Worm (Caenorhabditis elegans) whole organism, L2 larva: ENCODE results near the gene pud-4.

Experiments
- C34F6.9 ChIP-seq: fragments of 150-350 bp; optimal IDR thresholded peaks from 2 replicates; lab custom pipeline; 2014; ENCODE audit warnings: missing biosample characterization, missing genetic modification characterization
- F13H6.1 ChIP-seq: sonication (generic microtip); optimal IDR thresholded peaks from 2 replicates; lab custom pipeline; 2016; ENCODE audit warnings: missing genetic modification characterization, missing compliant biosample characterization
- R02D3.7 ChIP-seq: fragments of 150-350 bp; optimal IDR thresholded peaks from 2 replicates; lab custom pipeline; 2014; ENCODE audit warnings: missing biosample characterization, missing genetic modification characterization
- Y55F3AM.14 ChIP-seq: fragments of 200-800 bp; sonication (Bioruptor generic); optimal IDR thresholded peaks from 2 replicates; lab custom pipeline; 2018; ENCODE audit warnings: mild to moderate bottlenecking, missing genetic modification characterization, missing compliant biosample characterization
- ZK546.5 ChIP-seq: sonication (generic microtip); optimal IDR thresholded peaks from 2 replicates; lab custom pipeline; 2017; ENCODE audit warnings: missing biosample characterization, missing genetic modification characterization
- alr-1 ChIP-seq: fragments of 150-350 bp; optimal IDR thresholded peaks from 2 replicates; lab custom pipeline; 2014; ENCODE audit warnings: missing biosample characterization, missing genetic modification characterization
- aly-2 ChIP-seq: fragments of 150-350 bp; optimal IDR thresholded peaks from 2 replicates; lab custom pipeline; 2014; ENCODE audit warnings: missing biosample characterization, missing genetic modification characterization
- blmp-1 ChIP-seq: sonication (generic microtip); optimal IDR thresholded peaks from 2 replicates; lab custom pipeline; 2017; ENCODE audit warnings: missing genetic modification characterization, mild to moderate bottlenecking, missing compliant biosample characterization, antibody characterized with exemption, moderate library complexity; ENCODE audit not compliant: insufficient read depth
- ceh-16 ChIP-seq: fragments of 150-350 bp; optimal IDR thresholded peaks from 2 replicates; lab custom pipeline; 2014; ENCODE audit warnings: missing biosample characterization, missing genetic modification characterization
- ceh-82 ChIP-seq: fragments of 150-350 bp; optimal IDR thresholded peaks from 2 replicates; lab custom pipeline; 2014; ENCODE audit warnings: missing biosample characterization, missing genetic modification characterization
- crh-2 ChIP-seq: sonication (generic microtip); optimal IDR thresholded peaks from 2 replicates; lab custom pipeline; 2017; ENCODE audit warnings: missing biosample characterization, missing genetic modification characterization
- dmd-4 ChIP-seq: sonication (generic microtip); optimal IDR thresholded peaks from 2 replicates; lab custom pipeline; 2017; ENCODE audit warnings: missing biosample characterization, missing genetic modification characterization
- egl-27 ChIP-seq: sonication (generic microtip); optimal IDR thresholded peaks from 3 replicates; lab custom pipeline; 2017; ENCODE audit warnings: missing biosample characterization, missing genetic modification reagents, missing genetic modification characterization
- elt-1 ChIP-seq: fragments of 150-350 bp; optimal IDR thresholded peaks from 2 replicates; lab custom pipeline; 2014; ENCODE audit warnings: missing biosample characterization, missing genetic modification characterization
- fos-1 ChIP-seq: fragments of 150-350 bp; optimal IDR thresholded peaks from 2 replicates; lab custom pipeline; 2014; ENCODE audit warnings: missing biosample characterization, missing genetic modification characterization
- gmeb-1 ChIP-seq: fragments of 150-350 bp; optimal IDR thresholded peaks from 2 replicates; lab custom pipeline; 2014; ENCODE audit warnings: missing biosample characterization, missing genetic modification characterization
- lin-11 ChIP-seq: fragments of 150-350 bp; sonication (generic microtip); optimal IDR thresholded peaks from 2 replicates; lab custom pipeline; 2014; ENCODE audit warnings: missing biosample characterization, missing genetic modification characterization, inconsistent platforms, mixed read lengths
- lin-13 ChIP-seq: fragments of 150-350 bp; optimal IDR thresholded peaks from 2 replicates; lab custom pipeline; 2014; ENCODE audit warnings: missing biosample characterization, missing genetic modification reagents, missing genetic modification characterization
- lin-39 ChIP-seq: fragments of 150-350 bp; optimal IDR thresholded peaks from 2 replicates; lab custom pipeline; 2014; ENCODE audit warnings: missing biosample characterization, missing genetic modification reagents, missing genetic modification characterization
- mdl-1 ChIP-seq, 2 experiments: fragments of 150-350 bp in 1 of 2; sonication (generic microtip) in 1 of 2; optimal IDR thresholded peaks; 2 replicates each; lab custom pipeline; 2017; ENCODE audit warnings: missing biosample characterization in 2 of 2, missing genetic modification characterization in 2 of 2
- nhr-10 ChIP-seq: sonication (generic microtip); optimal IDR thresholded peaks from 2 replicates; lab custom pipeline; 2017; ENCODE audit warnings: missing biosample characterization, missing genetic modification characterization
- nhr-11 ChIP-seq: fragments of 150-350 bp; optimal IDR thresholded peaks from 2 replicates; lab custom pipeline; 2014; ENCODE audit warnings: missing biosample characterization, missing genetic modification characterization
- nhr-12 ChIP-seq: fragments of 150-350 bp; optimal IDR thresholded peaks from 2 replicates; lab custom pipeline; 2014; ENCODE audit warnings: missing biosample characterization, missing genetic modification characterization
- nhr-129 ChIP-seq: fragments of 150-350 bp; optimal IDR thresholded peaks from 2 replicates; lab custom pipeline; 2014; ENCODE audit warnings: missing biosample characterization, missing genetic modification characterization
- nhr-21 ChIP-seq: fragments of 150-350 bp; optimal IDR thresholded peaks from 2 replicates; lab custom pipeline; 2014; ENCODE audit warnings: missing biosample characterization, missing genetic modification characterization
- nhr-23 ChIP-seq: fragments of 150-350 bp; optimal IDR thresholded peaks from 2 replicates; lab custom pipeline; 2014; ENCODE audit warnings: missing biosample characterization, missing genetic modification reagents, missing genetic modification characterization
- nhr-237 ChIP-seq: fragments of 150-350 bp; optimal IDR thresholded peaks from 2 replicates; lab custom pipeline; 2014; ENCODE audit warnings: missing biosample characterization, missing genetic modification characterization
- nhr-25 ChIP-seq: fragments of 150-350 bp; sonication (generic microtip); optimal IDR thresholded peaks from 3 replicates; lab custom pipeline; 2014; ENCODE audit warnings: missing biosample characterization, missing genetic modification characterization
- nhr-6 ChIP-seq: fragments of 150-350 bp; optimal IDR thresholded peaks from 2 replicates; lab custom pipeline; 2014; ENCODE audit warnings: missing biosample characterization, missing genetic modification characterization
- nhr-77 ChIP-seq: fragments of 150-350 bp; optimal IDR thresholded peaks from 2 replicates; lab custom pipeline; 2014; ENCODE audit warnings: missing biosample characterization, missing genetic modification characterization
- peb-1 ChIP-seq: fragments of 150-350 bp; optimal IDR thresholded peaks from 2 replicates; lab custom pipeline; 2014; ENCODE audit warnings: missing biosample characterization, missing genetic modification characterization
- sem-4 ChIP-seq: fragments of 150-350 bp; optimal IDR thresholded peaks from 2 replicates; lab custom pipeline; 2014; ENCODE audit warnings: missing biosample characterization, missing genetic modification reagents, missing genetic modification characterization
- skn-1 ChIP-seq: sonication (generic microtip); optimal IDR thresholded peaks from 2 replicates; lab custom pipeline; 2017; ENCODE audit warnings: missing biosample characterization, missing genetic modification characterization
- sma-3 ChIP-seq: sonication (generic microtip); optimal IDR thresholded peaks from 2 replicates; lab custom pipeline; 2016; ENCODE audit warnings: missing genetic modification reagents, missing genetic modification characterization, missing compliant biosample characterization
- sma-9 ChIP-seq, 2 experiments: fragments of 150-350 bp in 1 of 2; sonication (generic microtip) in 1 of 2; optimal IDR thresholded peaks; 2 replicates each; lab custom pipeline; 2014 to 2016; ENCODE audit warnings: missing genetic modification characterization in 2 of 2, mild to moderate bottlenecking in 1 of 2, missing biosample characterization in 1 of 2, missing compliant biosample characterization in 1 of 2, missing genetic modification reagents in 1 of 2, moderate library complexity in 1 of 2
- snpc-4 ChIP-seq: fragments of 150-350 bp; optimal IDR thresholded peaks from 2 replicates; lab custom pipeline; 2014; ENCODE audit warnings: missing biosample characterization, missing genetic modification characterization
- unc-55 ChIP-seq: fragments of 150-350 bp; sonication (generic microtip); optimal IDR thresholded peaks from 3 replicates; lab custom pipeline; 2014; ENCODE audit warnings: missing biosample characterization, missing genetic modification reagents, missing genetic modification characterization
- unc-62 ChIP-seq: fragments of 150-350 bp; optimal IDR thresholded peaks from 2 replicates; lab custom pipeline; 2014; ENCODE audit warnings: missing biosample characterization, missing genetic modification reagents, missing genetic modification characterization
- zag-1 ChIP-seq: fragments of 150-350 bp; optimal IDR thresholded peaks from 2 replicates; lab custom pipeline; 2014; ENCODE audit warnings: missing biosample characterization, missing genetic modification characterization
- ztf-1 ChIP-seq: fragments of 200-800 bp; sonication (Bioruptor generic); conservative IDR thresholded peaks from 2 replicates; pipeline ENCODE4 v1.3.6; 2022; ENCODE audit warnings: missing genetic modification characterization, missing compliant biosample characterization
- ztf-11 ChIP-seq: sonication (generic microtip); optimal IDR thresholded peaks from 2 replicates; lab custom pipeline; 2017; ENCODE audit warnings: missing biosample characterization, missing genetic modification characterization
- ztf-4 ChIP-seq: fragments of 150-350 bp; optimal IDR thresholded peaks from 2 replicates; lab custom pipeline; 2014; ENCODE audit warnings: missing biosample characterization, missing genetic modification characterization

The pud-4 gene

ce11 chrV:2326378-2326777 is at the start of gene pud-4:
Gene pud-4 (plus strand): TSS chrV:2326678.
- no peak for TF ChIP-seq snpc-4
- TF ChIP-seq nhr-10 (tag; lab: Kevin White, UChicago) = no peak
- TF ChIP-seq nhr-12 (tag; lab: Kevin White, UChicago) = no peak
- no peak for TF ChIP-seq lin-11 (tag; lab: Kevin White, UChicago)
- TF ChIP-seq ztf-11 (tag; lab: Kevin White, UChicago) = no peak

ce11 chrV:2277260-2277659 is 49.2 kb upstream of the pud-4 start:
- TF ChIP-seq ztf-4 (tag; lab: Kevin White, UChicago) (no peak), blmp-1 (tag; lab: Kevin White, UChicago) (no peak), fos-1 (no peak), snpc-4 (no peak), nhr-12 (tag; lab: Kevin White, UChicago) (no peak), gmeb-1 (tag; lab: Kevin White, UChicago) (no peak), nhr-10 (tag; lab: Kevin White, UChicago) (no peak), unc-62 (no peak), nhr-237 (tag; lab: Kevin White, UChicago) (no peak), nhr-11 (tag; lab: Kevin White, UChicago) (no peak)
- TF ChIP-seq, all 48 proteins: peak for 0

DNA sequence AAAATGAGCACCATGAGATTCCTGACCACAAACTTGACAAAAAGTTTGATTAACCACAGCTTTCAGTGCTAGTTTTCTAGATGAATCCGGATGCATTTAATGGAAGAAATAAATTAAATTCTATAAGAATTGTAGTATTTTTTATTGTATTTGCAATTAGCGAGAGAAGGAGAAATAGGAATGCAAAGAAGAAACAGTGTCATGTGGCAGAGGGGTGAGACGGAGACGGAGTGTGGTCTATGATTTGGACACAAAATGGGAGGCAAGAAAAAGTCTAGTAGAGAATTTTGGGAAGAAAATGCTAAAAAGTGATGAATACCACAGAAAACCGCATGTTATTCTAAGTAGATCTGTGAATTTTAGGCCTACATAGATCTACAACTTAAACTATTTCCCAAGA is 48.4 kb upstream of the pud-4 start, which contains the start of gene nhr-59:
Gene nhr-59, minus strand, starts transcription at position 214 of the 400 bp plus-strand sequence.
- TF ChIP-seq mdl-1 (tag; optimal IDR thresholded peaks at IDR 0.05; lab: Kevin White, UChicago) (no peak), nhr-129 (tag; lab: Kevin White, UChicago) (peak; percentile 13)

- no peak for TF ChIP-seq ceh-82 (tag; lab: Kevin White, UChicago)
- TF ChIP-seq nhr-21 (tag; lab: Kevin White, UChicago) = no peak
- TF ChIP-seq unc-55 = peak; percentile 62
- no peak for TF ChIP-seq zag-1
- TF ChIP-seq F13H6.1 (tag; lab: Kevin White, UChicago) = no peak
- TF ChIP-seq C34F6.9 = peak; percentile 21
- no peak for TF ChIP-seq ztf-11 (tag; lab: Kevin White, UChicago)
- TF ChIP-seq nhr-12 (tag; lab: Kevin White, UChicago) = no peak
Observed at ce11 chrV:2278543-2278942, 47.9 kb upstream of the pud-4 start, which contains the start of gene fbxa-137. Gene fbxa-137 (plus strand): TSS chrV:2278816.

DNA sequence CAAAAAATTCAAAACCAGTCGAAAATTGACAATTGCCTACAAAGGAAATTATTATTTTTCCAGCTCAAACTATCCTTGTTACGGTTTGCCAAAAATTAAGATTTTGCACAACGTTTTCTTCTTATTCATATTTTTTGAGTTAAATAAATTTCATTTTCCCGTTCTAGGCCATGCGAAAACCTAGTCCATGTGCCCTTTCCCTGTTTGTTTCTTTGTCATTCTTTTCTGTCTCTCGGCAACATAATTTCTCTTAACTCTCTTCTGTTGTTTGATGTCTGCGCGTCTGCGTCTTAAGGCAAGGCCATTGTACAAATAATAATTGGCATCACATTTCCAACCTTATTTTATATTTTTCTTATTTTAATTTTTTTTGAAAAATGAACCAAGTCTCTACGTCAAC is 45.0 kb upstream of the pud-4 start, which contains the start of gene nhr-228:
Gene nhr-228, plus strand, starts transcription at position 261 of the 400 bp plus-strand sequence.
- TF ChIP-seq egl-27 (tag; lab: Kevin White, UChicago) = no peak
- peak; percentile 19 for TF ChIP-seq blmp-1 (tag; lab: Kevin White, UChicago)
- TF ChIP-seq ztf-1 (GFP tag; lab: Robert Waterston, UW) = no peak
- TF ChIP-seq sma-3 = no peak
- no peak for TF ChIP-seq elt-1
- TF ChIP-seq nhr-12 (tag; lab: Kevin White, UChicago) = no peak
- TF ChIP-seq nhr-23 (tag; lab: Kevin White, UChicago) = no peak
- no peak for TF ChIP-seq mdl-1 (tag; optimal IDR thresholded peaks at IDR 0.05; lab: Kevin White, UChicago)
- TF ChIP-seq unc-55 = peak; percentile 29
- TF ChIP-seq lin-11 (tag; lab: Kevin White, UChicago) = no peak
- no peak for TF ChIP-seq sem-4
- no peak for TF ChIP-seq nhr-10 (tag; lab: Kevin White, UChicago)
- TF ChIP-seq peb-1 (tag; lab: Kevin White, UChicago) = no peak
- no peak for TF ChIP-seq ceh-82 (tag; lab: Kevin White, UChicago)
- TF ChIP-seq crh-2 (tag; lab: Kevin White, UChicago) = peak; percentile 17
- TF ChIP-seq fos-1 = peak; percentile 74
- no peak for TF ChIP-seq unc-62
- peak; percentile 60 for TF ChIP-seq C34F6.9
- TF ChIP-seq ztf-11 (tag; lab: Kevin White, UChicago) = no peak
- no peak for TF ChIP-seq snpc-4
- TF ChIP-seq R02D3.7 (tag; lab: Kevin White, UChicago) = no peak
- TF ChIP-seq nhr-129 (tag; lab: Kevin White, UChicago) = peak; percentile 41
- TF ChIP-seq aly-2 (tag; lab: Kevin White, UChicago) = no peak
- TF ChIP-seq Y55F3AM.14 (GFP tag; lab: Kevin White, UChicago) = no peak
- peak; percentile 15 for TF ChIP-seq nhr-25 (tag; lab: Kevin White, UChicago)
- TF ChIP-seq skn-1 (tag; lab: Kevin White, UChicago) = peak; percentile 77
- TF ChIP-seq ztf-4 (tag; lab: Kevin White, UChicago) = no peak
- no peak for TF ChIP-seq dmd-4 (tag; lab: Kevin White, UChicago)
- no peak for TF ChIP-seq nhr-6 (tag; lab: Kevin White, UChicago)
- TF ChIP-seq nhr-77 (tag; lab: Kevin White, UChicago) = no peak
- TF ChIP-seq nhr-21 (tag; lab: Kevin White, UChicago) = no peak
- TF ChIP-seq lin-13 (GFP tag; lab: Kevin White, UChicago) = no peak
- peak; percentile 15 for TF ChIP-seq F13H6.1 (tag; lab: Kevin White, UChicago)
- TF ChIP-seq gmeb-1 (tag; lab: Kevin White, UChicago) = peak; percentile 13
- TF ChIP-seq nhr-237 (tag; lab: Kevin White, UChicago) = no peak
- TF ChIP-seq zag-1 = no peak
- TF ChIP-seq ceh-16 (tag; lab: Kevin White, UChicago) = no peak
- TF ChIP-seq alr-1 = no peak
- TF ChIP-seq lin-39 (tag; lab: Kevin White, UChicago) = no peak
- no peak for TF ChIP-seq ZK546.5 (tag; lab: Kevin White, UChicago)
- peak; percentile 45 for TF ChIP-seq sma-9 (GFP tag; optimal IDR thresholded peaks at IDR 0.05; lab: Kevin White, UChicago)
- no peak for TF ChIP-seq sma-9 (tag; optimal IDR thresholded peaks at IDR 0.05; lab: Kevin White, UChicago)
